Worm (Caenorhabditis elegans): ENCODE results near the gene nhr-99.

DNA sequence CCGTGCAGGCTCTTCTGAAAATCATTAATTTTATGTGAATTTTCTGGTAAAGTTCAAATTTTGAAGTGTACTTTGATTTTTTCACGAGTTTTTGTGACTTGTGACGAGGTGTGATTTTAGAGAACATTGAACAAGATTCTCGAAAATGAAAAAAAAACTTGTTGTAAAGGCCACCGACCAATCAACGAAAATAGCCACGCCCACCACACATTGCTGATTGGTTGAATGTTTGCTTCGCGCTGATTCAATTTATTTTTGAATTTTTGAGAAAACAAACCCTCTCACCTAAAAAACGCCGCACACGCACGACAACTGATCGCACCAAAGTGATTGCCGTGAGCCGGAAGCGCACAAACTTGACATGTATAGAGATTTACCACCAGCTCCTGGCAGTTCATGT lies 8.3 kb downstream of the nhr-99 start:
- TF ChIP-seq nhr-77 (tag; optimal IDR thresholded peaks at IDR 0.05) (no peak), elt-2 (tag; optimal IDR thresholded peaks at IDR 0.05) (no peak), unc-62 (GFP tag; optimal IDR thresholded peaks at IDR 0.05) (no peak), lin-35 (GFP tag; optimal IDR thresholded peaks at IDR 0.05) (no peak), egl-27 (tag; optimal IDR thresholded peaks at IDR 0.05) (no peak), nhr-47 (tag; optimal IDR thresholded peaks at IDR 0.05) (no peak), jun-1 (tag; optimal IDR thresholded peaks at IDR 0.05) (no peak), nhr-11 (tag; optimal IDR thresholded peaks at IDR 0.05) (no peak), nhr-76 (tag; optimal IDR thresholded peaks at IDR 0.05) (no peak)

All from whole organism, L1 larva.